Fruit fly (Drosophila melanogaster) whole organism, pupa: Measurements from ENCODE around the gene CG12877.

Experiments used
- CG15710 ChIP-seq: fragments of 200-800 bp; sonication (Bioruptor generic); optimal IDR thresholded peaks from 2 replicates; lab custom pipeline; 2018; ENCODE audit warnings: missing biosample characterization, mild to moderate bottlenecking, missing genetic modification characterization, moderate library complexity
- CG34367 ChIP-seq: fragments of 200-800 bp; sonication (Bioruptor generic); optimal IDR thresholded peaks from 2 replicates; lab custom pipeline; 2018; ENCODE audit warnings: missing biosample characterization, mild to moderate bottlenecking, missing genetic modification characterization
- CG4496 ChIP-seq: fragments of 200-800 bp; sonication (Bioruptor generic); IDR thresholded peaks from 3 replicates; pipeline ENCODE4 v1.3.6; 2022; ENCODE audit warnings: missing biosample characterization, missing genetic modification characterization
- CG8159 ChIP-seq: fragments of 200-800 bp; sonication (Bioruptor generic); optimal IDR thresholded peaks from 3 replicates; lab custom pipeline; 2018; ENCODE audit warnings: missing biosample characterization, mild to moderate bottlenecking, missing genetic modification characterization, moderate library complexity
- CG9948 ChIP-seq: fragments of 200-800 bp; sonication (Bioruptor generic); optimal IDR thresholded peaks from 2 replicates; lab custom pipeline; 2018; ENCODE audit warnings: missing biosample characterization, mild to moderate bottlenecking, missing genetic modification characterization, moderate library complexity
- D1 ChIP-seq: fragments of 200-800 bp; sonication (Bioruptor generic); optimal IDR thresholded peaks from 2 replicates; lab custom pipeline; 2018; ENCODE audit warnings: missing biosample characterization, mild to moderate bottlenecking, missing genetic modification characterization, moderate library complexity
- Ets98B ChIP-seq: fragments of 200-800 bp; sonication (Bioruptor generic); IDR thresholded peaks from 2 replicates; pipeline ENCODE4 v1.3.6; 2022; ENCODE audit warnings: missing biosample characterization, missing genetic modification characterization
- Pif1A ChIP-seq: fragments of 200-800 bp; sonication (Bioruptor generic); optimal IDR thresholded peaks from 3 replicates; lab custom pipeline; 2016; ENCODE audit warnings: missing biosample characterization, missing genetic modification characterization
- Snoo ChIP-seq: fragments of 200-800 bp; sonication (Bioruptor generic); optimal IDR thresholded peaks from 3 replicates; lab custom pipeline; 2017; ENCODE audit warnings: missing biosample characterization, mild to moderate bottlenecking, missing genetic modification characterization, inconsistent platforms
- fd96Ca ChIP-seq: fragments of 200-800 bp; sonication (Bioruptor generic); IDR thresholded peaks from 3 replicates; pipeline ENCODE4 v1.3.6; 2022; ENCODE audit warnings: missing biosample characterization, missing genetic modification characterization

CG12877 gene

DNA sequence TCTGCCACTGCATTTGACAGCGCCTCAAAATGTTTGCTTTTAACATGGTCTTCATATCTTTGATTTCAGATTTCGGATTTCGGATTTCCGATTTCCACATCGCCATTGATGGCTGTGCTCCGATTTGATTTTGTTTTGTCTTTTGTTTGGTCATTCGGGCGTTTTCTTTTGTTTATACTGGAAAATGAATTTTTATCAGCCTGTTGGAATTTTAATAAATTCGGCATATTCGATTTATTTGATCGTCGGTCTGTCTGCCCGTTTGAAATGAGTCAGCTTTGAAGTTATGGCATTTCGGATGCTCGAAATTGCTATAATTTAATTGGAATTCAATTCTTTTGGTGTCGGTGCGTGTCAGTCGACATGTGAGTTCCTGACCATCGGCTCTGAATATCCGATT is 33.8 kb downstream of the CG12877 start:
- TF ChIP-seq CG34367 (tag; lab: Kevin White, UChicago) (no peak), fd96Ca (no peak), Pif1A (GFP tag; lab: Kevin White, UChicago) (no peak), CG4496 (GFP tag; lab: Robert Waterston, UW) (no peak), CG15710 (no peak), D1 (no peak), CG8159 (tag; lab: Kevin White, UChicago) (no peak), CG9948 (tag; lab: Kevin White, UChicago) (no peak), Ets98B (GFP tag; lab: Robert Waterston, UW) (no peak), Snoo (tag; lab: Kevin White, UChicago) (no peak)
